Worm (Caenorhabditis elegans) whole organism, midembryonic: ENCODE results near the gene nhr-98.

Source experiments
- flt-1 ChIP-seq: fragments of 200-800 bp; sonication (Bioruptor generic); IDR thresholded peaks from 2 replicates; pipeline ENCODE4 v1.3.6; 2022; ENCODE audit warnings: missing genetic modification characterization, missing compliant biosample characterization
- tab-1 ChIP-seq: fragments of 200-800 bp; sonication (Bioruptor generic); IDR thresholded peaks from 2 replicates; pipeline ENCODE4 v1.3.6; 2022; ENCODE audit warnings: missing genetic modification characterization, missing compliant biosample characterization
- ztf-29 ChIP-seq: fragments of 200-800 bp; sonication (Bioruptor generic); IDR thresholded peaks from 2 replicates; pipeline ENCODE4 v1.3.6; 2022; ENCODE audit warnings: missing genetic modification reagents, missing genetic modification characterization, missing compliant biosample characterization

ce11 chrV:414630-415029 lies 39.0 kb upstream of the nhr-98 start, which contains the start of gene dod-19:
- TF ChIP-seq ztf-29 (GFP tag; lab: Robert Waterston, UW) (no peak), flt-1 (GFP tag; lab: Robert Waterston, UW) (no peak), tab-1 (GFP tag; lab: Robert Waterston, UW) (no peak)
